Fruit fly (Drosophila melanogaster) whole organism, adult: ENCODE results near the gene CG5612.

Experiments used
- CG11617 ChIP-seq: fragments of 200-800 bp; sonication (Bioruptor generic); optimal IDR thresholded peaks from 2 replicates; lab custom pipeline; 2017; ENCODE audit warnings: mild to moderate bottlenecking, missing biosample characterization, missing genetic modification reagents, missing genetic modification characterization
- CG12768 ChIP-seq: fragments of 200-800 bp; sonication (Bioruptor generic); optimal IDR thresholded peaks from 2 replicates; lab custom pipeline; 2017; ENCODE audit warnings: missing biosample characterization, missing genetic modification characterization, mild to moderate bottlenecking, moderate library complexity, missing genetic modification reagents
- CG14711 ChIP-seq: fragments of 200-800 bp; sonication (Bioruptor generic); optimal IDR thresholded peaks from 2 replicates; lab custom pipeline; 2018; ENCODE audit warnings: missing biosample characterization, mild to moderate bottlenecking, missing genetic modification characterization, moderate library complexity
- CG1620 ChIP-seq: fragments of 200-800 bp; sonication (Bioruptor generic); optimal IDR thresholded peaks from 2 replicates; lab custom pipeline; 2016; ENCODE audit warnings: missing biosample characterization, missing genetic modification characterization
- CG33017 ChIP-seq: fragments of 200-800 bp; sonication (Bioruptor generic); optimal IDR thresholded peaks from 2 replicates; lab custom pipeline; 2018; ENCODE audit warnings: missing biosample characterization, mild to moderate bottlenecking, missing genetic modification characterization, moderate library complexity
- CG5204 ChIP-seq: fragments of 200-800 bp; sonication (Bioruptor generic); optimal IDR thresholded peaks from 2 replicates; lab custom pipeline; 2016; ENCODE audit warnings: missing biosample characterization, missing genetic modification characterization
- CG7045 ChIP-seq: fragments of 200-800 bp; sonication (Bioruptor generic); optimal IDR thresholded peaks from 2 replicates; lab custom pipeline; 2017; ENCODE audit warnings: missing biosample characterization, mild to moderate bottlenecking, missing genetic modification characterization
- CG7101 ChIP-seq: fragments of 200-800 bp; sonication (Bioruptor generic); optimal IDR thresholded peaks from 2 replicates; lab custom pipeline; 2018; ENCODE audit warnings: missing biosample characterization, mild to moderate bottlenecking, missing genetic modification characterization, moderate library complexity
- Clk ChIP-seq: fragments of 200-800 bp; sonication (Bioruptor generic); optimal IDR thresholded peaks from 2 replicates; lab custom pipeline; 2017; ENCODE audit warnings: missing biosample characterization, missing genetic modification characterization
- Crg-1 ChIP-seq: fragments of 200-800 bp; sonication (Bioruptor generic); optimal IDR thresholded peaks from 2 replicates; lab custom pipeline; 2016; ENCODE audit warnings: missing biosample characterization, missing genetic modification characterization
- Hr96 ChIP-seq: fragments of 200-800 bp; sonication (Bioruptor generic); optimal IDR thresholded peaks from 2 replicates; lab custom pipeline; 2016; ENCODE audit warnings: missing biosample characterization, missing genetic modification characterization
- Mnt ChIP-seq: fragments of 200-800 bp; sonication (Bioruptor generic); optimal IDR thresholded peaks from 2 replicates; lab custom pipeline; 2016; ENCODE audit warnings: missing biosample characterization, mild to moderate bottlenecking, missing genetic modification characterization
- bab1 ChIP-seq: fragments of 200-800 bp; sonication (Bioruptor generic); optimal IDR thresholded peaks from 3 replicates; lab custom pipeline; 2019; ENCODE audit warnings: missing biosample characterization, mild to moderate bottlenecking, missing genetic modification characterization, moderate library complexity
- cic ChIP-seq: fragments of 200-800 bp; sonication (Bioruptor generic); optimal IDR thresholded peaks from 2 replicates; lab custom pipeline; 2017; ENCODE audit warnings: missing biosample characterization, mild to moderate bottlenecking, missing genetic modification characterization, moderate library complexity
- cnc ChIP-seq, 2 experiments: fragments of >200 bp; optimal IDR thresholded peaks; 2 replicates each; lab custom pipeline; 2017
- kay ChIP-seq: fragments of 200-800 bp; sonication (Bioruptor generic); peaks from one replicate; lab custom pipeline; 2016; ENCODE audit warnings: missing biosample characterization, missing genetic modification characterization, borderline replicate concordance
- ovo ChIP-seq: fragments of 200-800 bp; sonication (Bioruptor generic); optimal IDR thresholded peaks from 2 replicates; lab custom pipeline; 2016; ENCODE audit warnings: missing biosample characterization, missing genetic modification characterization
- pad ChIP-seq: fragments of 200-800 bp; sonication (Bioruptor generic); optimal IDR thresholded peaks from 3 replicates; lab custom pipeline; 2017; ENCODE audit warnings: missing biosample characterization, missing genetic modification characterization, mild to moderate bottlenecking, moderate library complexity, missing genetic modification reagents
- tj ChIP-seq: fragments of 200-800 bp; sonication (Bioruptor generic); optimal IDR thresholded peaks from 3 replicates; lab custom pipeline; 2017; ENCODE audit warnings: missing biosample characterization, mild to moderate bottlenecking, missing genetic modification characterization, moderate library complexity
- toe ChIP-seq: fragments of 200-800 bp; sonication (Bioruptor generic); optimal IDR thresholded peaks from 2 replicates; lab custom pipeline; 2016; ENCODE audit warnings: missing biosample characterization, missing genetic modification characterization

Gene CG5612

DNA sequence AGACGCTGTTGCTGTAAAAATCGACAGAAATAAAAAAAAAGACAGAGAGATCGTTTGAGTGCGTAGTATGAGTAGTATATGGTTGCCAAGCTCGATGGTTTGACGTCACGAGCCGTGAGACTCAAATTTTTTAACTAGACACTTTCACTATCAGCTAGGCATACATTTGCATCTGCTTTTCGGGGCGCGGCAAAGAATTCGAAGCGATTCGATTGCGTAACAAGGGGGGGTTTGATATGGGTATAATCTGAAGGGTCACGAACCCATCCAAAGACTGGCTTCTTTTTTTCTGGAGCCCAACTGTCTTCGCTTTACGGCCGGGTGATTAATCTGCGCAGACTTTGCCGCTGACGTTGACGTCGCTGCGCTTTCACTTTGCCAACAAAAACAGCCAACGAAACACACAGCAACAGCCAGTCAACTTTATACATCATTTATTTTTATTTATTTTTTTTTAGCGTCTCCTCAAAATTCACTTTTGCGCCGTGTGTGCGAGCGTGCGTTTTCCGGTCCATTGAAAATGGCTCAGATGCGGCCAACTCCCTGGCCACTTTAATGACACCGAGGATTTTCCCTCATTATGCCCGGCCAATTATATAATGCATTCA lies 32.1 kb downstream of the CG5612 start:
- TF ChIP-seq Crg-1 (GFP tag; lab: Kevin White, UChicago) = no peak

- TF ChIP-seq CG7045 (GFP tag; lab: Kevin White, UChicago) = no peak
- TF ChIP-seq CG11617 (GFP tag; lab: Kevin White, UChicago) = no peak
- TF ChIP-seq pad (GFP tag; lab: Kevin White, UChicago) = no peak
- TF ChIP-seq cnc (optimal IDR thresholded peaks at IDR 0.05; lab: Kevin White, UChicago) = no peak
- TF ChIP-seq Crg-1 (GFP tag; lab: Kevin White, UChicago) = no peak
- no peak for TF ChIP-seq ovo
- TF ChIP-seq Mnt (GFP tag; lab: Kevin White, UChicago) = no peak
- TF ChIP-seq bab1 (GFP tag; lab: Kevin White, UChicago) = no peak
- no peak for TF ChIP-seq Clk
- no peak for TF ChIP-seq CG7101 (tag; lab: Kevin White, UChicago)
- TF ChIP-seq tj (GFP tag; lab: Kevin White, UChicago) = no peak
- no peak for TF ChIP-seq CG33017
- no peak for TF ChIP-seq CG12768 (GFP tag; lab: Kevin White, UChicago)
- TF ChIP-seq cic = no peak
Measured at dm6 chr3R:27593174-27593573, 32.6 kb downstream of the CG5612 start.

dm6 chr3R:27582634-27583181 lies 43.1 kb downstream of the CG5612 start, which contains the start of gene pins:
Gene pins, plus strand, starts transcription at chr3R:27582840.
- TF ChIP-seq Hr96 (GFP tag; lab: Kevin White, UChicago) = no peak
- no peak for TF ChIP-seq pad (GFP tag; lab: Kevin White, UChicago)
- no peak for TF ChIP-seq CG12768 (GFP tag; lab: Kevin White, UChicago)
- no peak for TF ChIP-seq CG11617 (GFP tag; lab: Kevin White, UChicago)
- no peak for TF ChIP-seq kay (GFP tag; lab: Kevin White, UChicago)
- no peak for TF ChIP-seq bab1 (GFP tag; lab: Kevin White, UChicago)
- no peak for TF ChIP-seq CG7101 (tag; lab: Kevin White, UChicago)
- TF ChIP-seq CG14711 (tag; lab: Kevin White, UChicago) = no peak
- TF ChIP-seq cic = no peak
- no peak for TF ChIP-seq Mnt (GFP tag; lab: Kevin White, UChicago)
- TF ChIP-seq CG1620 (GFP tag; lab: Kevin White, UChicago) = no peak

dm6 chr3R:27581890-27582487 lies 43.8 kb downstream of the CG5612 start, which contains the start of gene wdb:
Gene wdb, minus strand, starts transcription at chr3R:27582241.
- TF ChIP-seq CG33017 (peak; percentile 23), Crg-1 (GFP tag; lab: Kevin White, UChicago) (peak; percentile 62), CG7101 (tag; lab: Kevin White, UChicago) (peak; percentile 72), pad (GFP tag; lab: Kevin White, UChicago) (peak; percentile 54), Clk (peak; percentile 59), CG11617 (GFP tag; lab: Kevin White, UChicago) (peak; percentile 53), ovo (no peak), Mnt (GFP tag; lab: Kevin White, UChicago) (peak; percentile 64), CG1620 (GFP tag; lab: Kevin White, UChicago) (peak; percentile 91), CG7045 (GFP tag; lab: Kevin White, UChicago) (peak; percentile 56), kay (GFP tag; lab: Kevin White, UChicago) (no peak), Hr96 (GFP tag; lab: Kevin White, UChicago) (peak; percentile 49), CG5204 (GFP tag; lab: Kevin White, UChicago) (peak; percentile 68), cnc (optimal IDR thresholded peaks at IDR 0.05; lab: Kevin White, UChicago) (no peak), tj (GFP tag; lab: Kevin White, UChicago) (peak; percentile 18), bab1 (GFP tag; lab: Kevin White, UChicago) (no peak), cic (no peak), CG14711 (tag; lab: Kevin White, UChicago) (peak; percentile 28), toe (GFP tag; lab: Kevin White, UChicago) (peak; percentile 81), CG12768 (GFP tag; lab: Kevin White, UChicago) (peak; percentile 75)

DNA sequence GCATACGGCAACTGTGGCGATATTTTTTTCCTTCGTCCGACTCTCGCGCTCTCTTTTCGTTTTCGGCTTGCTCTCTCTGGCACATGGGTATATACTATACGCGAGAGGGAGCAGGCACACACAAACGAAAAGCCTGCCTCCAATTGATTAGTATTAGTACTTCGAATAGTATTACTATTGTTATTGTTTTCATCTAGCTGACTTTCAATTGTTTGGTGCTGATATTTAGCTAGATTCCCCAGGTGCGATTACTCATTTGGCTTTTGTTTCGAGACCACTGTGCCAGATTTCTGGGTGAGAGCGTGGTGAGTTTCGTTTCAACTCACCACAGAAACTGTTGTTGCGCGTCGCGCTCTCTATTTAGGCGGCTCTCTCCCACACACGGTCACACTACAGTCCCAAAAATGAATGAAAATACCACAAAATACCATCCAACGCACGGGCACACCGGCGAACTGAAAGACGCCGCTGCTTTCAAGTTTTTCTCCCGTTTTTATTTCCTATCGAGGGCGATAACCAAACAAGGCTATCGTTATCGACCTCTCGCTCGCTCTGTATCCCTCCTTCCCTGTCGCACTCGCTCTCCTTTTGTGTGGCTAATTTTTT lies 44.4 kb downstream of the CG5612 start:
- TF ChIP-seq kay (GFP tag; lab: Kevin White, UChicago) (no peak), CG7045 (GFP tag; lab: Kevin White, UChicago) (peak; percentile 59), ovo (peak; percentile 3), bab1 (GFP tag; lab: Kevin White, UChicago) (peak; percentile 31), CG12768 (GFP tag; lab: Kevin White, UChicago) (peak; percentile 76), CG33017 (peak; percentile 89), CG11617 (GFP tag; lab: Kevin White, UChicago) (peak; percentile 54), CG7101 (tag; lab: Kevin White, UChicago) (peak; percentile 79), pad (GFP tag; lab: Kevin White, UChicago) (peak; percentile 35), cnc (optimal IDR thresholded peaks at IDR 0.05; lab: Kevin White, UChicago) (no peak), CG1620 (GFP tag; lab: Kevin White, UChicago) (peak; percentile 18), tj (GFP tag; lab: Kevin White, UChicago) (peak; percentile 32), CG14711 (tag; lab: Kevin White, UChicago) (peak; percentile 61), CG5204 (GFP tag; lab: Kevin White, UChicago) (peak; percentile 41), cic (peak; percentile 97), Clk (peak; percentile 25), Hr96 (GFP tag; lab: Kevin White, UChicago) (peak; percentile 66), Crg-1 (GFP tag; lab: Kevin White, UChicago) (no peak), toe (GFP tag; lab: Kevin White, UChicago) (peak; percentile 34), Mnt (GFP tag; lab: Kevin White, UChicago) (peak; percentile 84)
